Worm (Caenorhabditis elegans) whole organism, young adult: ENCODE data around the gene atg-2.
A peak's percentile ranks its signal among the peaks of the same experiment; 100 is the strongest.

Source experiments
- B0019.2 ChIP-seq: fragments of 200-800 bp; sonication (Bioruptor generic); conservative IDR thresholded peaks from 2 replicates; pipeline ENCODE4 v1.3.6; 2022; ENCODE audit warnings: missing genetic modification reagents, missing genetic modification characterization, missing compliant biosample characterization
- F10E7.11 ChIP-seq: sonication (generic microtip); optimal IDR thresholded peaks from 2 replicates; lab custom pipeline; 2017; ENCODE audit warnings: mild to moderate bottlenecking, missing genetic modification characterization, moderate library complexity, missing compliant biosample characterization
- F23B12.7 ChIP-seq: sonication (generic microtip); optimal IDR thresholded peaks from 2 replicates; lab custom pipeline; 2017; ENCODE audit warnings: missing genetic modification characterization, mild to moderate bottlenecking, missing compliant biosample characterization, antibody characterized with exemption, moderate library complexity; ENCODE audit not compliant: insufficient read depth
- F33H1.4 ChIP-seq: fragments of 200-800 bp; sonication (Bioruptor generic); IDR thresholded peaks from 2 replicates; pipeline ENCODE4 v1.3.6; 2022; ENCODE audit warnings: missing genetic modification reagents, missing genetic modification characterization, missing compliant biosample characterization
- K11D2.4 ChIP-seq: fragments of 200-800 bp; sonication (Bioruptor generic); IDR thresholded peaks from 2 replicates; pipeline ENCODE4 v1.3.6; 2022; ENCODE audit warnings: missing genetic modification reagents, missing genetic modification characterization, missing compliant biosample characterization
- K12H6.12 ChIP-seq: fragments of 200-800 bp; sonication (Bioruptor generic); optimal IDR thresholded peaks from 2 replicates; lab custom pipeline; 2018; ENCODE audit warnings: mild to moderate bottlenecking, missing genetic modification characterization, missing compliant biosample characterization
- T07F8.4 ChIP-seq: sonication (generic microtip); optimal IDR thresholded peaks from 2 replicates; lab custom pipeline; 2016; ENCODE audit warnings: mild to moderate bottlenecking, missing genetic modification characterization, moderate library complexity, missing compliant biosample characterization
- ZK185.1 ChIP-seq: sonication (generic microtip); optimal IDR thresholded peaks from 2 replicates; lab custom pipeline; 2016; ENCODE audit warnings: mild to moderate bottlenecking, missing genetic modification characterization, missing compliant biosample characterization; ENCODE audit not compliant: poor library complexity, severe bottlenecking
- akir-1 ChIP-seq: fragments of 200-800 bp; sonication (Bioruptor generic); optimal IDR thresholded peaks from 2 replicates; lab custom pipeline; 2018; ENCODE audit warnings: mild to moderate bottlenecking, missing genetic modification characterization, moderate library complexity, missing compliant biosample characterization
- aptf-2 ChIP-seq: fragments of 200-800 bp; sonication (Bioruptor generic); conservative IDR thresholded peaks from 2 replicates; pipeline ENCODE4 v1.3.6; 2022; ENCODE audit warnings: missing genetic modification reagents, missing genetic modification characterization, missing compliant biosample characterization
- aptf-3 ChIP-seq: fragments of 200-800 bp; sonication (Bioruptor generic); IDR thresholded peaks from 2 replicates; pipeline ENCODE4 v1.3.6; 2022; ENCODE audit warnings: missing genetic modification characterization, missing compliant biosample characterization
- athp-1 ChIP-seq: sonication (generic microtip); optimal IDR thresholded peaks from 2 replicates; lab custom pipeline; 2017; ENCODE audit warnings: mild to moderate bottlenecking, missing genetic modification characterization, missing compliant biosample characterization
- attf-5 ChIP-seq: fragments of 200-800 bp; sonication (Bioruptor generic); optimal IDR thresholded peaks from 2 replicates; lab custom pipeline; 2018; ENCODE audit warnings: mild to moderate bottlenecking, missing genetic modification characterization, missing compliant biosample characterization
- ccch-3 ChIP-seq: fragments of 200-800 bp; sonication (Bioruptor generic); optimal IDR thresholded peaks from 2 replicates; lab custom pipeline; 2018; ENCODE audit warnings: mild to moderate bottlenecking, missing genetic modification characterization, missing compliant biosample characterization
- cebp-1 ChIP-seq, 2 experiments: fragments of 200-800 bp in 1 of 2; sonication (Bioruptor generic) in 1 of 2; sonication (generic microtip) in 1 of 2; IDR thresholded peaks in 1 of 2; optimal IDR thresholded peaks in 1 of 2; 2 replicates each; pipeline versions ENCODE4 v1.3.6 to Lab custom; 2017 to 2022; ENCODE audit warnings: missing compliant biosample characterization in 2 of 2, missing genetic modification characterization in 2 of 2, mild to moderate bottlenecking in 1 of 2, missing genetic modification reagents in 1 of 2, moderate library complexity in 1 of 2
- ceh-27 ChIP-seq: fragments of 200-800 bp; sonication (Bioruptor generic); optimal IDR thresholded peaks from 2 replicates; lab custom pipeline; 2018; ENCODE audit warnings: mild to moderate bottlenecking, missing genetic modification characterization, moderate library complexity, missing compliant biosample characterization
- ceh-79 ChIP-seq: sonication (generic microtip); optimal IDR thresholded peaks from 2 replicates; lab custom pipeline; 2017; ENCODE audit warnings: mild to moderate bottlenecking, missing genetic modification characterization, missing compliant biosample characterization
- dpl-1 ChIP-seq: fragments of 150-350 bp; optimal IDR thresholded peaks from 2 replicates; lab custom pipeline; 2014; ENCODE audit warnings: missing biosample characterization, missing genetic modification reagents, missing genetic modification characterization
- egl-44 ChIP-seq: fragments of 200-800 bp; sonication (Bioruptor generic); IDR thresholded peaks from 2 replicates; pipeline ENCODE4 v1.3.6; 2022; ENCODE audit warnings: missing genetic modification reagents, missing genetic modification characterization, missing compliant biosample characterization
- gei-17 ChIP-seq: fragments of 200-800 bp; sonication (Bioruptor generic); optimal IDR thresholded peaks from 2 replicates; lab custom pipeline; 2018; ENCODE audit warnings: mild to moderate bottlenecking, missing genetic modification characterization, missing compliant biosample characterization
- him-1 ChIP-seq: sonication (generic microtip); optimal IDR thresholded peaks from 2 replicates; lab custom pipeline; 2016; ENCODE audit warnings: missing genotype, missing genetic modification reagents, missing genetic modification characterization, missing compliant biosample characterization
- hlh-12 ChIP-seq: sonication (generic microtip); optimal IDR thresholded peaks from 2 replicates; lab custom pipeline; 2016; ENCODE audit warnings: missing genetic modification characterization, missing compliant biosample characterization
- hmg-1.2 ChIP-seq: fragments of 200-800 bp; sonication (Bioruptor generic); IDR thresholded peaks from 2 replicates; pipeline ENCODE4 v1.3.6; 2022; ENCODE audit warnings: missing genetic modification reagents, missing genetic modification characterization, missing compliant biosample characterization
- hmg-20 ChIP-seq: fragments of 200-800 bp; sonication (Bioruptor generic); IDR thresholded peaks from 2 replicates; pipeline ENCODE4 v1.3.6; 2022; ENCODE audit warnings: missing genetic modification reagents, missing genetic modification characterization, missing compliant biosample characterization
- lin-35 ChIP-seq, 3 experiments: fragments of 150-350 bp in 2 of 3; sonication (generic microtip) in 1 of 3; optimal IDR thresholded peaks; 2 replicates each; lab custom pipeline; 2014 to 2018; ENCODE audit warnings: missing biosample characterization in 3 of 3, missing genetic modification characterization in 3 of 3, missing genetic modification reagents in 3 of 3
- lin-40 ChIP-seq: sonication (generic microtip); optimal IDR thresholded peaks from 2 replicates; lab custom pipeline; 2016; ENCODE audit warnings: missing genetic modification characterization, mild to moderate bottlenecking, missing compliant biosample characterization, missing genotype, missing genetic modification reagents
- lin-54 ChIP-seq: fragments of 200-800 bp; sonication (Bioruptor generic); optimal IDR thresholded peaks from 2 replicates; lab custom pipeline; 2018; ENCODE audit warnings: mild to moderate bottlenecking, missing genetic modification characterization, missing compliant biosample characterization
- madf-10 ChIP-seq: sonication (generic microtip); optimal IDR thresholded peaks from 2 replicates; lab custom pipeline; 2016; ENCODE audit warnings: mild to moderate bottlenecking, missing genetic modification characterization, missing compliant biosample characterization
- mcd-1 ChIP-seq: fragments of 200-800 bp; sonication (Bioruptor generic); IDR thresholded peaks from 2 replicates; pipeline ENCODE4 v1.3.6; 2022; ENCODE audit warnings: missing genetic modification reagents, missing genetic modification characterization, missing compliant biosample characterization
- mxl-1 ChIP-seq: sonication (generic microtip); optimal IDR thresholded peaks from 2 replicates; lab custom pipeline; 2016; ENCODE audit warnings: missing genetic modification characterization, missing compliant biosample characterization
- nhr-179 ChIP-seq: sonication (generic microtip); optimal IDR thresholded peaks from 2 replicates; lab custom pipeline; 2016; ENCODE audit warnings: mild to moderate bottlenecking, missing genetic modification characterization, missing compliant biosample characterization
- nhr-80 ChIP-seq: sonication (generic microtip); optimal IDR thresholded peaks from 2 replicates; lab custom pipeline; 2016; ENCODE audit warnings: missing genetic modification characterization, missing compliant biosample characterization
- pbrm-1 ChIP-seq: fragments of 200-800 bp; sonication (Bioruptor generic); IDR thresholded peaks from 2 replicates; pipeline ENCODE4 v1.3.6; 2022; ENCODE audit warnings: missing genetic modification reagents, missing genetic modification characterization, missing compliant biosample characterization
- pha-4 ChIP-seq: fragments of 150-350 bp; sonication (generic microtip); optimal IDR thresholded peaks from 2 replicates; lab custom pipeline; 2014; ENCODE audit warnings: missing biosample characterization, missing genetic modification reagents, missing genetic modification characterization
- rcor-1 ChIP-seq: fragments of 200-800 bp; sonication (Bioruptor generic); IDR thresholded peaks from 2 replicates; pipeline ENCODE4 v1.3.6; 2022; ENCODE audit warnings: missing genetic modification reagents, missing genetic modification characterization, missing compliant biosample characterization
- rpc-1 ChIP-seq, 2 experiments: fragments of 150-350 bp in 1 of 2; sonication (generic microtip) in 1 of 2; optimal IDR thresholded peaks; 2 replicates each; lab custom pipeline; 2014 to 2018; ENCODE audit warnings: missing biosample characterization in 1 of 2, missing genetic modification characterization in 1 of 2, missing genetic modification reagents in 1 of 2, missing genotype in 1 of 2
- snpc-3.4 ChIP-seq: sonication (generic microtip); optimal IDR thresholded peaks from 2 replicates; lab custom pipeline; 2017; ENCODE audit warnings: missing genetic modification characterization, mild to moderate bottlenecking, missing compliant biosample characterization, antibody characterized with exemption, moderate library complexity, missing genotype, missing genetic modification reagents
- snpc-4 ChIP-seq, 5 experiments: fragments of 150-350 bp in 1 of 5; sonication (generic microtip) in 4 of 5; optimal IDR thresholded peaks; 2 replicates each; lab custom pipeline; 2014 to 2018; ENCODE audit warnings: missing genetic modification characterization in 5 of 5, missing biosample characterization in 3 of 5, antibody characterized with exemption in 2 of 5, mild to moderate bottlenecking in 2 of 5, missing compliant biosample characterization in 2 of 5, missing genotype in 2 of 5, moderate library complexity in 2 of 5, missing genetic modification reagents in 1 of 5
- zfh-2 ChIP-seq: fragments of 200-800 bp; sonication (Bioruptor generic); conservative IDR thresholded peaks from 2 replicates; pipeline ENCODE4 v1.3.6; 2022; ENCODE audit warnings: missing genetic modification reagents, missing genetic modification characterization, missing compliant biosample characterization
- ztf-28 ChIP-seq: fragments of 200-800 bp; sonication (Bioruptor generic); IDR thresholded peaks from 2 replicates; pipeline ENCODE4 v1.3.6; 2022; ENCODE audit warnings: missing genetic modification reagents, missing genetic modification characterization, missing compliant biosample characterization

atg-2 gene

ce11 chrX:6836065-6836527 lies 29.5 kb downstream of the atg-2 start, which contains the start of gene F41B4.3:
Gene F41B4.3 (minus strand): TSS chrX:6836115.
- no peak for TF ChIP-seq snpc-3.4
- peak; percentile 85 for TF ChIP-seq cebp-1 (GFP tag; IDR thresholded peaks at IDR 0.05; lab: Robert Waterston, UW)
- TF ChIP-seq cebp-1 (tag; optimal IDR thresholded peaks at IDR 0.05; lab: Kevin White, UChicago), result peak; percentile 96
- peak; percentile 72 for TF ChIP-seq hmg-1.2 (GFP tag; lab: Robert Waterston, UW)
- no peak for TF ChIP-seq ztf-28 (GFP tag; lab: Robert Waterston, UW)
- TF ChIP-seq lin-54, result no peak
- no peak for TF ChIP-seq T07F8.4 (tag; lab: Kevin White, UChicago)
- TF ChIP-seq B0019.2 (GFP tag; lab: Robert Waterston, UW), result no peak

ce11 chrX:6840670-6841308 lies 34.2 kb downstream of the atg-2 start, which contains the start of the genes glr-6 and asg-2:
Gene glr-6 (minus strand): TSS chrX:6840720.
Gene asg-2 (plus strand): TSS chrX:6841258.
- peak; percentile 60 for TF ChIP-seq K12H6.12 (tag; lab: Kevin White, UChicago)
- TF ChIP-seq hlh-12 (tag; lab: Kevin White, UChicago), result no peak
- peak; percentile 69 for TF ChIP-seq nhr-80 (tag; lab: Kevin White, UChicago)
- TF ChIP-seq T07F8.4 (tag; lab: Kevin White, UChicago), result no peak
- peak in 1 of 3 experiments; percentile 44 for TF ChIP-seq lin-35 (GFP tag; optimal IDR thresholded peaks at IDR 0.05; lab: Kevin White, UChicago)
- TF ChIP-seq K11D2.4 (GFP tag; lab: Robert Waterston, UW), result no peak
- peak; percentile 40 for TF ChIP-seq madf-10
- TF ChIP-seq ceh-27, result peak; percentile 56
- TF ChIP-seq ZK185.1 (tag; lab: Kevin White, UChicago), result peak; percentile 66
- TF ChIP-seq egl-44 (GFP tag; lab: Robert Waterston, UW), result 0 out of 2 replicates have a peak, but pooled peaks have one; percentile 22
- TF ChIP-seq snpc-4 (GFP tag; optimal IDR thresholded peaks at IDR 0.05; lab: Kevin White, UChicago), result no peak
- peak in 1 of 4 experiments; percentile 8 for TF ChIP-seq snpc-4 (tag; optimal IDR thresholded peaks at IDR 0.05; lab: Kevin White, UChicago)
- TF ChIP-seq rcor-1 (GFP tag; lab: Robert Waterston, UW), result peak; percentile 61
- no peak for TF ChIP-seq hmg-20 (GFP tag; lab: Robert Waterston, UW)
- no peak for TF ChIP-seq him-1 (tag; lab: Kevin White, UChicago)
- TF ChIP-seq aptf-2 (GFP tag; lab: Robert Waterston, UW), result peak; percentile 67; the same call in 1 of the 2 replicates
- TF ChIP-seq pbrm-1 (GFP tag; lab: Robert Waterston, UW), result 0 out of 2 replicates have a peak, but pooled peaks have one; percentile 13
- no peak for TF ChIP-seq athp-1 (tag; lab: Kevin White, UChicago)
- peak; percentile 79 for TF ChIP-seq F33H1.4 (GFP tag; lab: Robert Waterston, UW)
- TF ChIP-seq cebp-1 (GFP tag; IDR thresholded peaks at IDR 0.05; lab: Robert Waterston, UW), result no peak
- TF ChIP-seq cebp-1 (tag; optimal IDR thresholded peaks at IDR 0.05; lab: Kevin White, UChicago), result peak; percentile 64
- peak; percentile 75 for TF ChIP-seq attf-5
- peak; percentile 95 for TF ChIP-seq mcd-1 (GFP tag; lab: Robert Waterston, UW)
- peak; percentile 66 for TF ChIP-seq lin-40
- no peak for TF ChIP-seq F10E7.11 (tag; lab: Kevin White, UChicago)
- TF ChIP-seq F23B12.7 (tag; lab: Kevin White, UChicago), result peak; percentile 50
- TF ChIP-seq hmg-1.2 (GFP tag; lab: Robert Waterston, UW), result 0 out of 2 replicates have a peak, but pooled peaks have one; percentile 19
- TF ChIP-seq pha-4, result peak; percentile 7
- TF ChIP-seq lin-54, result no peak
- TF ChIP-seq, all 124 proteins: peak for 19

ce11 chrX:6844394-6845072 lies 38.0 kb downstream of the atg-2 start, which contains the start of gene C53B7.3:
Gene C53B7.3 (plus strand): TSS chrX:6844755.
- TF ChIP-seq zfh-2 (no peak), ceh-79 (tag; lab: Kevin White, UChicago) (no peak), ccch-3 (GFP tag; lab: Kevin White, UChicago) (no peak), mxl-1 (tag; lab: Kevin White, UChicago) (no peak), aptf-3 (no peak), gei-17 (no peak), dpl-1 (GFP tag; lab: Kevin White, UChicago) (no peak), egl-44 (GFP tag; lab: Robert Waterston, UW) (no peak), rpc-1 (optimal IDR thresholded peaks at IDR 0.05; lab: Kevin White, UChicago) (no peak), rpc-1 (tag; optimal IDR thresholded peaks at IDR 0.05; lab: Kevin White, UChicago) (no peak), nhr-179 (tag; lab: Kevin White, UChicago) (no peak), mcd-1 (GFP tag; lab: Robert Waterston, UW) (no peak), pbrm-1 (GFP tag; lab: Robert Waterston, UW) (no peak), F10E7.11 (tag; lab: Kevin White, UChicago) (no peak), akir-1 (GFP tag; lab: Kevin White, UChicago) (no peak)
